Worm (Caenorhabditis elegans) whole organism, early embryonic: Measurements from ENCODE around the gene Y56A3A.7.

Experiments used
- B0310.2 ChIP-seq: sonication (generic microtip); optimal IDR thresholded peaks from 2 replicates; lab custom pipeline; 2016; ENCODE audit warnings: mild to moderate bottlenecking, missing genetic modification characterization, missing compliant biosample characterization
- F13C5.2 ChIP-seq: sonication (generic microtip); optimal IDR thresholded peaks from 2 replicates; lab custom pipeline; 2017; ENCODE audit warnings: mild to moderate bottlenecking, missing genetic modification characterization, inconsistent platforms, missing compliant biosample characterization
- aly-1 ChIP-seq: sonication (generic microtip); optimal IDR thresholded peaks from 2 replicates; lab custom pipeline; 2016; ENCODE audit warnings: missing genetic modification characterization, missing compliant biosample characterization
- ama-1 ChIP-seq: fragments of 150-350 bp; optimal IDR thresholded peaks from 2 replicates; lab custom pipeline; 2014
- ceh-13 ChIP-seq: fragments of 200-800 bp; sonication (Bioruptor generic); optimal IDR thresholded peaks from 2 replicates; lab custom pipeline; 2018; ENCODE audit warnings: mild to moderate bottlenecking, missing genetic modification characterization, missing compliant biosample characterization
- ceh-36 ChIP-seq: sonication (generic microtip); optimal IDR thresholded peaks from 2 replicates; lab custom pipeline; 2016; ENCODE audit warnings: missing genetic modification characterization, inconsistent platforms, missing compliant biosample characterization
- ets-7 ChIP-seq: sonication (generic microtip); optimal IDR thresholded peaks from 2 replicates; lab custom pipeline; 2016; ENCODE audit warnings: missing genotype, missing genetic modification characterization, missing compliant biosample characterization
- flt-1 ChIP-seq: fragments of 200-800 bp; sonication (Bioruptor generic); IDR thresholded peaks from 2 replicates; pipeline ENCODE4 v1.3.6; 2022; ENCODE audit warnings: missing genetic modification characterization, missing compliant biosample characterization
- hmbx-1 ChIP-seq: sonication (generic microtip); optimal IDR thresholded peaks from 2 replicates; lab custom pipeline; 2016; ENCODE audit warnings: mild to moderate bottlenecking, missing genetic modification characterization, missing compliant biosample characterization
- hmg-4 ChIP-seq: fragments of 200-800 bp; sonication (Bioruptor generic); optimal IDR thresholded peaks from 2 replicates; lab custom pipeline; 2018; ENCODE audit warnings: mild to moderate bottlenecking, missing genetic modification characterization, missing compliant biosample characterization
- hnd-1 ChIP-seq: sonication (generic microtip); optimal IDR thresholded peaks from 2 replicates; lab custom pipeline; 2016; ENCODE audit warnings: missing genetic modification characterization, missing compliant biosample characterization
- pes-1 ChIP-seq: fragments of 200-800 bp; sonication (Bioruptor generic); IDR thresholded peaks from 2 replicates; pipeline ENCODE4 v1.3.6; 2022; ENCODE audit warnings: missing genetic modification reagents, missing genetic modification characterization, missing compliant biosample characterization
- scrt-1 ChIP-seq: fragments of 200-800 bp; sonication (Bioruptor generic); IDR thresholded peaks from 2 replicates; pipeline ENCODE4 v1.3.6; 2022; ENCODE audit warnings: missing genetic modification characterization, missing compliant biosample characterization
- sea-1 ChIP-seq: fragments of 200-800 bp; sonication (Bioruptor generic); conservative IDR thresholded peaks from 2 replicates; pipeline ENCODE4 v1.3.6; 2022; ENCODE audit warnings: missing genetic modification characterization, missing compliant biosample characterization
- tbx-11 ChIP-seq: fragments of 200-800 bp; sonication (Bioruptor generic); IDR thresholded peaks from 2 replicates; pipeline ENCODE4 v1.3.6; 2022; ENCODE audit warnings: missing genetic modification characterization, missing compliant biosample characterization
- tbx-37 ChIP-seq: fragments of 200-800 bp; sonication (Bioruptor generic); conservative IDR thresholded peaks from 2 replicates; pipeline ENCODE4 v1.3.6; 2022; ENCODE audit warnings: missing genetic modification reagents, missing genetic modification characterization, missing compliant biosample characterization
- tra-4 ChIP-seq: sonication (generic microtip); optimal IDR thresholded peaks from 2 replicates; lab custom pipeline; 2017; ENCODE audit warnings: missing genetic modification characterization, missing compliant biosample characterization

Y56A3A.7 gene

ce11 chrIII:11896652-11897051 is 50.2 kb downstream of the Y56A3A.7 start:
- no peak for TF ChIP-seq ceh-36 (tag; lab: Kevin White, UChicago)
- no peak for TF ChIP-seq tbx-11 (GFP tag; lab: Robert Waterston, UW)
- no peak for TF ChIP-seq ceh-13 (GFP tag; lab: Kevin White, UChicago)
- TF ChIP-seq pes-1 (GFP tag; lab: Robert Waterston, UW): no peak
- TF ChIP-seq F13C5.2 (tag; lab: Kevin White, UChicago): no peak
- no peak for TF ChIP-seq B0310.2 (tag; lab: Kevin White, UChicago)
- TF ChIP-seq tbx-37: no peak
- TF ChIP-seq aly-1 (tag; lab: Kevin White, UChicago): no peak
- no peak for TF ChIP-seq hmbx-1 (tag; lab: Kevin White, UChicago)
- no peak for TF ChIP-seq ets-7 (tag; lab: Kevin White, UChicago)
- TF ChIP-seq hmg-4 (GFP tag; lab: Kevin White, UChicago): no peak
- TF ChIP-seq tra-4 (tag; lab: Kevin White, UChicago): no peak
- TF ChIP-seq flt-1: no peak
- no peak for TF ChIP-seq ama-1 (lab: Kevin White, UChicago)

- TF ChIP-seq ets-7 (tag; lab: Kevin White, UChicago): no peak
- TF ChIP-seq F13C5.2 (tag; lab: Kevin White, UChicago): no peak
- no peak for TF ChIP-seq pes-1 (GFP tag; lab: Robert Waterston, UW)
- no peak for TF ChIP-seq aly-1 (tag; lab: Kevin White, UChicago)
- TF ChIP-seq hmbx-1 (tag; lab: Kevin White, UChicago): no peak
- no peak for TF ChIP-seq tra-4 (tag; lab: Kevin White, UChicago)
- no peak for TF ChIP-seq flt-1
- TF ChIP-seq hnd-1 (tag; lab: Kevin White, UChicago): no peak
- TF ChIP-seq tbx-37: no peak
- no peak for TF ChIP-seq tbx-11 (GFP tag; lab: Robert Waterston, UW)
- TF ChIP-seq B0310.2 (tag; lab: Kevin White, UChicago): no peak
- TF ChIP-seq sea-1 (GFP tag; lab: Robert Waterston, UW): no peak
- no peak for TF ChIP-seq scrt-1 (GFP tag; lab: Robert Waterston, UW)
- no peak for TF ChIP-seq hmg-4 (GFP tag; lab: Kevin White, UChicago)
- TF ChIP-seq ceh-13 (GFP tag; lab: Kevin White, UChicago): no peak
- TF ChIP-seq ceh-36 (tag; lab: Kevin White, UChicago): no peak
- TF ChIP-seq ama-1 (lab: Kevin White, UChicago): no peak
Observed at ce11 chrIII:11895504-11895903, 51.3 kb downstream of the Y56A3A.7 start.

- TF ChIP-seq aly-1 (tag; lab: Kevin White, UChicago): no peak
- TF ChIP-seq flt-1: no peak
- TF ChIP-seq tra-4 (tag; lab: Kevin White, UChicago): no peak
- no peak for TF ChIP-seq ama-1 (lab: Kevin White, UChicago)
- no peak for TF ChIP-seq ceh-13 (GFP tag; lab: Kevin White, UChicago)
- no peak for TF ChIP-seq pes-1 (GFP tag; lab: Robert Waterston, UW)
- no peak for TF ChIP-seq ceh-36 (tag; lab: Kevin White, UChicago)
- no peak for TF ChIP-seq F13C5.2 (tag; lab: Kevin White, UChicago)
- TF ChIP-seq hmbx-1 (tag; lab: Kevin White, UChicago): no peak
- no peak for TF ChIP-seq hnd-1 (tag; lab: Kevin White, UChicago)
- TF ChIP-seq tbx-11 (GFP tag; lab: Robert Waterston, UW): no peak
- no peak for TF ChIP-seq sea-1 (GFP tag; lab: Robert Waterston, UW)
- no peak for TF ChIP-seq tbx-37
Observed at ce11 chrIII:11892939-11893338, 53.9 kb downstream of the Y56A3A.7 start, which contains the start of gene Y56A3A.41. Gene Y56A3A.41 (minus strand): TSS chrIII:11893039.

ce11 chrIII:11891335-11891734 is 55.5 kb downstream of the Y56A3A.7 start, which contains the start of gene faah-5:
Gene faah-5 (minus strand): TSS chrIII:11891435.
- TF ChIP-seq B0310.2 (tag; lab: Kevin White, UChicago): no peak
